Worm (Caenorhabditis elegans) whole organism, L1 larva: Measurements from ENCODE around the gene alg-3.

ENCODE experiments used
- F16B12.6 ChIP-seq: fragments of 150-350 bp; optimal IDR thresholded peaks from 2 replicates; lab custom pipeline; 2014; ENCODE audit warnings: missing biosample characterization, missing genetic modification characterization
- Y116A8C.19 ChIP-seq: sonication (generic microtip); optimal IDR thresholded peaks from 2 replicates; lab custom pipeline; 2016; ENCODE audit warnings: missing compliant biosample characterization, missing genetic modification characterization, borderline replicate concordance
- aha-1 ChIP-seq: fragments of 150-350 bp; optimal IDR thresholded peaks from 2 replicates; lab custom pipeline; 2014; ENCODE audit warnings: missing biosample characterization, missing genetic modification characterization
- alr-1 ChIP-seq: fragments of 200-800 bp; sonication (Bioruptor generic); optimal IDR thresholded peaks from 2 replicates; lab custom pipeline; 2018; ENCODE audit warnings: borderline replicate concordance, mild to moderate bottlenecking, missing genetic modification characterization, missing compliant biosample characterization
- ceh-82 ChIP-seq, 3 experiments: fragments of 150-350 bp in 1 of 3; sonication (generic microtip) in 2 of 3; optimal IDR thresholded peaks; 2 replicates each; lab custom pipeline; 2014 to 2017; ENCODE audit warnings: missing biosample characterization in 3 of 3, missing genetic modification characterization in 3 of 3
- ceh-90 ChIP-seq: sonication (generic microtip); optimal IDR thresholded peaks from 2 replicates; lab custom pipeline; 2016; ENCODE audit warnings: missing genetic modification characterization, missing compliant biosample characterization
- ces-1 ChIP-seq: fragments of 150-350 bp; optimal IDR thresholded peaks from 2 replicates; lab custom pipeline; 2014; ENCODE audit warnings: missing biosample characterization, missing genetic modification reagents, missing genetic modification characterization
- efl-1 ChIP-seq, 4 experiments: fragments of 150-350 bp; optimal IDR thresholded peaks in 3 of 4; peaks in 1 of 4; 1 replicate in 1 of 4; 2 replicates in 3 of 4; lab custom pipeline; 2014; ENCODE audit warnings: missing biosample characterization in 2 of 4, missing genetic modification characterization in 2 of 4, missing genetic modification reagents in 2 of 4
- efl-3 ChIP-seq: fragments of 200-800 bp; sonication (Bioruptor generic); optimal IDR thresholded peaks from 2 replicates; lab custom pipeline; 2018; ENCODE audit warnings: mild to moderate bottlenecking, missing genetic modification characterization, missing compliant biosample characterization
- egl-13 ChIP-seq: sonication (generic microtip); optimal IDR thresholded peaks from 2 replicates; lab custom pipeline; 2016; ENCODE audit warnings: missing genotype, missing genetic modification reagents, missing genetic modification characterization, missing compliant biosample characterization
- egl-27 ChIP-seq, 2 experiments: fragments of 150-350 bp in 1 of 2; sonication (generic microtip); optimal IDR thresholded peaks; 3 replicates each; lab custom pipeline; 2017 to 2018; ENCODE audit warnings: missing biosample characterization in 2 of 2, missing genetic modification characterization in 2 of 2, missing genetic modification reagents in 2 of 2
- elt-3 ChIP-seq, 6 experiments: fragments of 150-350 bp in 1 of 6; sonication (generic microtip); optimal IDR thresholded peaks; 2 replicates each; lab custom pipeline; 2017 to 2018; ENCODE audit warnings: missing biosample characterization in 6 of 6, missing genetic modification characterization in 6 of 6, inconsistent platforms in 1 of 6
- ets-5 ChIP-seq: fragments of 200-800 bp; sonication (Bioruptor generic); IDR thresholded peaks from 2 replicates; pipeline ENCODE4 v1.3.6; 2022; ENCODE audit warnings: missing genetic modification characterization, missing compliant biosample characterization
- fkh-4 ChIP-seq: sonication (generic microtip); optimal IDR thresholded peaks from 2 replicates; lab custom pipeline; 2016; ENCODE audit warnings: missing compliant biosample characterization, missing genetic modification characterization, borderline replicate concordance
- fkh-8 ChIP-seq: sonication (generic microtip); optimal IDR thresholded peaks from 2 replicates; lab custom pipeline; 2016; ENCODE audit warnings: mild to moderate bottlenecking, missing genetic modification characterization, missing compliant biosample characterization
- grh-1 ChIP-seq: fragments of 200-800 bp; sonication (Bioruptor generic); IDR thresholded peaks from 2 replicates; pipeline ENCODE4 v1.3.6; 2022; ENCODE audit warnings: missing genetic modification reagents, missing genetic modification characterization, missing compliant biosample characterization
- hlh-4 ChIP-seq: sonication (generic microtip); optimal IDR thresholded peaks from 2 replicates; lab custom pipeline; 2016; ENCODE audit warnings: mild to moderate bottlenecking, missing genetic modification characterization, missing compliant biosample characterization
- isw-1 ChIP-seq: fragments of 200-800 bp; sonication (Bioruptor generic); IDR thresholded peaks from 2 replicates; pipeline ENCODE4 v1.3.6; 2022; ENCODE audit warnings: missing genetic modification characterization, missing compliant biosample characterization
- jun-1 ChIP-seq: fragments of 150-350 bp; optimal IDR thresholded peaks from 2 replicates; lab custom pipeline; 2014; ENCODE audit warnings: missing biosample characterization, missing genetic modification reagents, missing genetic modification characterization
- lin-13 ChIP-seq: fragments of 150-350 bp; optimal IDR thresholded peaks from 2 replicates; lab custom pipeline; 2014; ENCODE audit warnings: missing biosample characterization, missing genetic modification reagents, missing genetic modification characterization
- lin-15B ChIP-seq: fragments of 150-350 bp; sonication (generic microtip); optimal IDR thresholded peaks from 3 replicates; lab custom pipeline; 2014; ENCODE audit warnings: missing biosample characterization, missing genetic modification characterization
- lin-35 ChIP-seq, 2 experiments: fragments of 150-350 bp; optimal IDR thresholded peaks; 2 replicates each; lab custom pipeline; 2014; ENCODE audit warnings: missing biosample characterization in 2 of 2, missing genetic modification characterization in 2 of 2, missing genetic modification reagents in 2 of 2
- lin-39 ChIP-seq: fragments of 150-350 bp; optimal IDR thresholded peaks from 2 replicates; lab custom pipeline; 2014; ENCODE audit warnings: missing biosample characterization, missing genetic modification reagents, missing genetic modification characterization
- mab-9 ChIP-seq: fragments of 200-800 bp; sonication (Bioruptor generic); IDR thresholded peaks from 2 replicates; pipeline ENCODE4 v1.3.6; 2022; ENCODE audit warnings: missing genetic modification reagents, missing genetic modification characterization, missing compliant biosample characterization
- mdl-1 ChIP-seq, 2 experiments: fragments of 150-350 bp; optimal IDR thresholded peaks; 2 replicates each; lab custom pipeline; 2014 to 2017; ENCODE audit warnings: missing biosample characterization in 2 of 2, missing genetic modification characterization in 2 of 2, inconsistent platforms in 1 of 2
- mep-1 ChIP-seq: fragments of 150-350 bp; optimal IDR thresholded peaks from 2 replicates; lab custom pipeline; 2014; ENCODE audit warnings: missing biosample characterization, missing genetic modification characterization
- nhr-12 ChIP-seq: sonication (generic microtip); optimal IDR thresholded peaks from 2 replicates; lab custom pipeline; 2017; ENCODE audit warnings: missing biosample characterization, missing genetic modification characterization
- nhr-20 ChIP-seq: sonication (generic microtip); optimal IDR thresholded peaks from 2 replicates; lab custom pipeline; 2016; ENCODE audit warnings: mild to moderate bottlenecking, missing genetic modification characterization, missing compliant biosample characterization
- nhr-71 ChIP-seq: sonication (generic microtip); optimal IDR thresholded peaks from 2 replicates; lab custom pipeline; 2016; ENCODE audit warnings: mild to moderate bottlenecking, missing genetic modification characterization, moderate library complexity, missing compliant biosample characterization
- nhr-77 ChIP-seq: fragments of 150-350 bp; optimal IDR thresholded peaks from 2 replicates; lab custom pipeline; 2014; ENCODE audit warnings: missing biosample characterization, missing genetic modification characterization
- pag-3 ChIP-seq: sonication (generic microtip); optimal IDR thresholded peaks from 2 replicates; lab custom pipeline; 2017; ENCODE audit warnings: missing genetic modification characterization, mild to moderate bottlenecking, missing compliant biosample characterization, antibody characterized with exemption, borderline replicate concordance; ENCODE audit not compliant: insufficient read depth
- pqm-1 ChIP-seq: sonication (generic microtip); optimal IDR thresholded peaks from 3 replicates; lab custom pipeline; 2017; ENCODE audit warnings: missing biosample characterization, missing genetic modification characterization
- rnt-1 ChIP-seq: sonication (generic microtip); optimal IDR thresholded peaks from 2 replicates; lab custom pipeline; 2016; ENCODE audit warnings: mild to moderate bottlenecking, missing genetic modification characterization, moderate library complexity, missing compliant biosample characterization
- snpc-4 ChIP-seq: fragments of 150-350 bp; optimal IDR thresholded peaks from 2 replicates; lab custom pipeline; 2014; ENCODE audit warnings: missing biosample characterization, missing genetic modification characterization
- sptf-1 ChIP-seq: fragments of 150-350 bp; optimal IDR thresholded peaks from 2 replicates; lab custom pipeline; 2014; ENCODE audit warnings: missing biosample characterization, missing genetic modification characterization
- sup-37 ChIP-seq: fragments of 200-800 bp; sonication (Bioruptor generic); optimal IDR thresholded peaks from 2 replicates; lab custom pipeline; 2018; ENCODE audit warnings: mild to moderate bottlenecking, missing genetic modification characterization, missing compliant biosample characterization
- swsn-7 ChIP-seq: sonication (generic microtip); optimal IDR thresholded peaks from 2 replicates; lab custom pipeline; 2016; ENCODE audit warnings: missing genetic modification characterization, missing compliant biosample characterization
- tbx-2 ChIP-seq: sonication (generic microtip); optimal IDR thresholded peaks from 2 replicates; lab custom pipeline; 2016; ENCODE audit warnings: missing genetic modification characterization, missing compliant biosample characterization
- tlp-1 ChIP-seq: fragments of 150-350 bp; optimal IDR thresholded peaks from 2 replicates; lab custom pipeline; 2014; ENCODE audit warnings: missing biosample characterization, missing genetic modification characterization
- unc-130 ChIP-seq: fragments of 150-350 bp; optimal IDR thresholded peaks from 2 replicates; lab custom pipeline; 2017; ENCODE audit warnings: missing biosample characterization, missing genetic modification characterization, inconsistent platforms
- unc-62 ChIP-seq: fragments of 150-350 bp; optimal IDR thresholded peaks from 2 replicates; lab custom pipeline; 2014; ENCODE audit warnings: missing biosample characterization, missing genetic modification reagents, missing genetic modification characterization
- unc-86 ChIP-seq: sonication (generic microtip); optimal IDR thresholded peaks from 2 replicates; lab custom pipeline; 2016; ENCODE audit warnings: missing genetic modification characterization, missing compliant biosample characterization
- vab-15 ChIP-seq: sonication (generic microtip); optimal IDR thresholded peaks from 2 replicates; lab custom pipeline; 2017; ENCODE audit warnings: missing genotype, mild to moderate bottlenecking, missing genetic modification characterization, missing compliant biosample characterization
- zag-1 ChIP-seq: fragments of 150-350 bp; optimal IDR thresholded peaks from 2 replicates; lab custom pipeline; 2014; ENCODE audit warnings: missing biosample characterization, missing genetic modification characterization
- zip-4 ChIP-seq: fragments of 200-800 bp; sonication (Bioruptor generic); optimal IDR thresholded peaks from 2 replicates; lab custom pipeline; 2018; ENCODE audit warnings: mild to moderate bottlenecking, missing genetic modification characterization, moderate library complexity, missing compliant biosample characterization
- ztf-11 ChIP-seq, 2 experiments: sonication (generic microtip); optimal IDR thresholded peaks; 2 replicates each; lab custom pipeline; 2016 to 2017; ENCODE audit warnings: missing genetic modification characterization in 2 of 2, missing biosample characterization in 1 of 2, missing compliant biosample characterization in 1 of 2

The alg-3 gene

DNA sequence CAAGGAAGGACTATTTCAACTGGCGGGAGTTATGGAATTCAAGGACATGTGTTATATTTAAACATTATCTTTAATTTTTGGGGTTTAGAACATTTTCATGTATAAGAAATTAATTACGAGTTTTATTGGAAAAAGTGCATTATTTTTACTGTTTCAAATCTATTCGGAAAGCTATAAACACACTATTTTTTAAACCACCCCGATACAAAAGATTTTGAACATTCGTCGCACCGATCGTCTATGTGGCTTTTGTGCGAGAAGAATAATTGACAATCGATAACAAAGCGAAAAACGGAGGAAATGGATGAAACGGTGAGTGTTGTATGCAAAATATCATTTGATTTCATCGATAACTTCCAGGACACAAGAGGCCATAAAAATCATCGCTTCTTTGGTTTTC, 39.0 kb upstream of the alg-3 start, which contains the start of gene ZK809.9:
TSS of gene ZK809.9 (plus strand) at position 301 of the 400 bp plus-strand sequence.
- TF ChIP-seq ceh-82 (tag; optimal IDR thresholded peaks at IDR 0.05; lab: Kevin White, UChicago), result no peak
- TF ChIP-seq swsn-7 (tag; lab: Kevin White, UChicago), result no peak
- no peak for TF ChIP-seq pag-3 (tag; lab: Kevin White, UChicago)
- no peak for TF ChIP-seq lin-39 (tag; lab: Kevin White, UChicago)
- no peak for TF ChIP-seq hlh-4 (tag; lab: Kevin White, UChicago)
- TF ChIP-seq jun-1 (tag; lab: Kevin White, UChicago), result no peak
- TF ChIP-seq alr-1 (tag; lab: Kevin White, UChicago), result no peak
- no peak for TF ChIP-seq elt-3 (tag; optimal IDR thresholded peaks at IDR 0.05; lab: Kevin White, UChicago)
- TF ChIP-seq ets-5 (GFP tag; lab: Robert Waterston, UW), result no peak
- TF ChIP-seq lin-15B (tag; lab: Kevin White, UChicago), result no peak
- no peak for TF ChIP-seq fkh-8 (tag; lab: Kevin White, UChicago)
- TF ChIP-seq, all 84 proteins: peak for 0

DNA sequence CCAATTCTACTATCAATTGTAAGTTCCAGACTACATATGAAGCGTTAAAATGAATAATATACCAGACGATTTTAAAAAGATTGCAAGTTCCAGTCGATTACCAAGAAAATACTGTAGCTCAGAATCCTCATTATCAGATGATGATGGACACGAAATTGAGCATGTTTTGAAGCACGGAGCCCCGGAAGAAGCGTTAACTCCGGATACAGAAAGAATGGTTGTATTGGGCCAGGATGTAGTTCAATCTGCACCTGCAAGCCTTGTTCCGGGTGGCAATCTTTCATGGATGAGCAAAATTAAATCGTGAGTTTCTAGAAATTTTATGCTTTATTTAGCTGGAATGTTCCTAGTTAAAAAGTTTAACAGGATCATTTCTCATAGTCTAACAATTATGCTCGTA, 36.0 kb upstream of the alg-3 start, which contains the start of gene atg-4.2:
TSS of gene atg-4.2 (plus strand) at position 24 of the 400 bp plus-strand sequence.
- no peak for TF ChIP-seq mdl-1 (tag; optimal IDR thresholded peaks at IDR 0.05; lab: Kevin White, UChicago)
- no peak for TF ChIP-seq unc-62 (GFP tag; lab: Kevin White, UChicago)
- TF ChIP-seq lin-35 (GFP tag; optimal IDR thresholded peaks at IDR 0.05; lab: Kevin White, UChicago), result no peak
- TF ChIP-seq sup-37 (GFP tag; lab: Kevin White, UChicago), result no peak

DNA sequence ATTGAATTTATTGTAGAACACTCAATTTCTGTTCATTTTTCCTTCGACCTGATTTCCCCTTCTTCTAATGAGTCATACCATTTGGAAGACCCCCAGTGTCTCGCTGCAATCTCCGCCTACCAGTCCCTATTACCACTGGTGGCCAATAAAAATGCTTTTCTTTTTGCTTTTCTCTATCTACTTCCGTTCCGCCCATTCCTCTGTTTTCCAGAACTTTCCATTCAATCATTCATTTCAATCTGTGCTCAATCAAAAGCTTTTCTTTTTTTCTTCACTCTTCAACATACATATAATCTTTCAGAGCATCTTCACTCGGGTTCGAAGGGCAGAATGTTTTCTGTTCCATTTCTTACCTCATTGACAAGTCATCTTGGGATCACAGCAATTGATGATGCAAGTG, 30.5 kb upstream of the alg-3 start, which contains the start of gene inx-8:
TSS of gene inx-8 (plus strand) at position 301 of the 400 bp plus-strand sequence.
- TF ChIP-seq aha-1 (tag; lab: Kevin White, UChicago) (no peak), snpc-4 (tag; lab: Kevin White, UChicago) (no peak), unc-62 (GFP tag; lab: Kevin White, UChicago) (no peak), mep-1 (tag; lab: Kevin White, UChicago) (no peak), egl-13 (tag; lab: Kevin White, UChicago) (no peak), tlp-1 (tag; lab: Kevin White, UChicago) (no peak), unc-130 (no peak), pqm-1 (no peak), fkh-4 (tag; lab: Kevin White, UChicago) (no peak), zip-4 (no peak), fkh-8 (tag; lab: Kevin White, UChicago) (no peak), vab-15 (tag; lab: Kevin White, UChicago) (no peak), nhr-12 (no peak), lin-13 (GFP tag; lab: Kevin White, UChicago) (no peak), ztf-11 (tag; optimal IDR thresholded peaks at IDR 0.05; lab: Kevin White, UChicago) (no peak), isw-1 (GFP tag; lab: Robert Waterston, UW) (no peak), grh-1 (GFP tag; lab: Robert Waterston, UW) (no peak), zag-1 (tag; lab: Kevin White, UChicago) (no peak), rnt-1 (no peak)

DNA sequence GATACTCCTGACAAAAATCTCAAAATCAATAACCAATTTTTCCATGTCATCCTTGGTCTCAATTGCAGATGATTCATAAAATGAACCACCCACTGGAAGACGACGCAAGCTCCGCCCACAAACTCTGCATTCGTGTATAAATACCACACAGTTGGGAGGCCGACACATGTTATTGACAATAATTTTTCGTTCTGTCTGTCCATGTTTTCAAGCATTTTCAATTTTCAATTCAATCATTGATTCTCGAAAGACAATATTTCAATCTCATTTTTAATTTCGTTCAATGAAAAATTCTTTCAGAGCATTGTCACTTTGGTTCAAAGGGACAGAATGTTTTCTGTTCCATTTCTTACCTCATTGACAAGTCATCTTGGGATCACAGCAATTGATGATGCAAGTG, 28.0 kb upstream of the alg-3 start, which contains the start of gene inx-9:
TSS of gene inx-9 (plus strand) at position 301 of the 400 bp plus-strand sequence.
- TF ChIP-seq efl-1 (optimal IDR thresholded peaks at IDR 0.05; lab: Kevin White, UChicago) (no peak), efl-1 (GFP tag; optimal IDR thresholded peaks at IDR 0.05 in 1 of 2; lab: Kevin White, UChicago) (no peak), ceh-90 (tag; lab: Kevin White, UChicago) (no peak), F16B12.6 (no peak), unc-130 (no peak), Y116A8C.19 (no peak), mab-9 (GFP tag; lab: Robert Waterston, UW) (no peak), nhr-71 (tag; lab: Kevin White, UChicago) (no peak), ces-1 (GFP tag; lab: Kevin White, UChicago) (no peak), tlp-1 (tag; lab: Kevin White, UChicago) (no peak), unc-86 (no peak), tbx-2 (tag; lab: Kevin White, UChicago) (no peak), sptf-1 (tag; lab: Kevin White, UChicago) (no peak), snpc-4 (tag; lab: Kevin White, UChicago) (no peak), mdl-1 (tag; optimal IDR thresholded peaks at IDR 0.05; lab: Kevin White, UChicago) (no peak), nhr-77 (tag; lab: Kevin White, UChicago) (no peak), nhr-20 (tag; lab: Kevin White, UChicago) (no peak), egl-27 (tag; optimal IDR thresholded peaks at IDR 0.05; lab: Kevin White, UChicago) (no peak), efl-3 (GFP tag; lab: Kevin White, UChicago) (no peak), jun-1 (tag; lab: Kevin White, UChicago) (no peak)
